Fruit fly (Drosophila melanogaster) whole organism, embryonic: ENCODE results near the gene DCTN6-p27.

Experiments
- Awh ChIP-seq: fragments of 200-800 bp; sonication (Bioruptor generic); IDR thresholded peaks from 2 replicates; pipeline ENCODE4, ENCODE4 v1.3.6; 2022; ENCODE audit warnings: missing biosample characterization, missing genetic modification characterization
- B-H2 ChIP-seq: fragments of 200-800 bp; sonication (Bioruptor generic); optimal IDR thresholded peaks from 2 replicates; lab custom pipeline; 2018; ENCODE audit warnings: missing biosample characterization, mild to moderate bottlenecking, missing genetic modification characterization
- BEAF-32 ChIP-seq: fragments of 200-800 bp; sonication (Bioruptor generic); optimal IDR thresholded peaks from 3 replicates; lab custom pipeline; 2017; ENCODE audit warnings: missing biosample characterization, missing genetic modification characterization, mild to moderate bottlenecking, moderate library complexity, missing genetic modification reagents
- CG10209 ChIP-seq: fragments of 200-800 bp; sonication (Bioruptor generic); optimal IDR thresholded peaks from 3 replicates; lab custom pipeline; 2017; ENCODE audit warnings: missing biosample characterization, mild to moderate bottlenecking, missing genetic modification characterization, missing genetic modification reagents
- CG10321 ChIP-seq: fragments of 200-800 bp; sonication (Bioruptor generic); IDR thresholded peaks from 2 replicates; pipeline ENCODE4 v1.3.6; 2022; ENCODE audit warnings: missing biosample characterization, missing genetic modification characterization
- CG10543 ChIP-seq: fragments of 200-800 bp; sonication (Bioruptor generic); optimal IDR thresholded peaks from 3 replicates; lab custom pipeline; 2017; ENCODE audit warnings: missing biosample characterization, mild to moderate bottlenecking, missing genetic modification characterization, moderate library complexity
- CG11247 ChIP-seq: fragments of 200-800 bp; sonication (Bioruptor generic); IDR thresholded peaks from 2 replicates; pipeline ENCODE4 v1.3.6; 2022; ENCODE audit warnings: missing biosample characterization, missing genetic modification characterization
- CG12236 ChIP-seq: fragments of 200-800 bp; sonication (Bioruptor generic); optimal IDR thresholded peaks from 2 replicates; lab custom pipeline; 2016; ENCODE audit warnings: missing biosample characterization, missing genetic modification characterization
- CG16779 ChIP-seq: fragments of 200-800 bp; sonication (Bioruptor generic); IDR thresholded peaks from 2 replicates; pipeline ENCODE4 v1.3.6; 2022; ENCODE audit warnings: missing biosample characterization, missing genetic modification characterization
- CG1792 ChIP-seq: fragments of 200-800 bp; sonication (Bioruptor generic); optimal IDR thresholded peaks from 2 replicates; lab custom pipeline; 2016; ENCODE audit warnings: missing biosample characterization, missing genetic modification characterization
- CG18011 ChIP-seq: fragments of 200-800 bp; sonication (Bioruptor generic); optimal IDR thresholded peaks from 2 replicates; lab custom pipeline; 2017; ENCODE audit warnings: missing biosample characterization, missing genetic modification characterization, mild to moderate bottlenecking, moderate library complexity, missing genotype
- CG18476 ChIP-seq: fragments of 200-800 bp; sonication (Bioruptor generic); optimal IDR thresholded peaks from 2 replicates; lab custom pipeline; 2016; ENCODE audit warnings: missing biosample characterization, mild to moderate bottlenecking, missing genetic modification characterization
- CG2199 ChIP-seq: fragments of 200-800 bp; sonication (Bioruptor generic); IDR thresholded peaks from 3 replicates; pipeline ENCODE4 v1.3.6; 2022; ENCODE audit warnings: missing biosample characterization, missing genetic modification characterization
- CG30431 ChIP-seq: fragments of 200-800 bp; sonication (Bioruptor generic); optimal IDR thresholded peaks from 2 replicates; lab custom pipeline; 2017; ENCODE audit warnings: missing biosample characterization, missing genetic modification characterization
- CG3065 ChIP-seq: fragments of 200-800 bp; sonication (Bioruptor generic); optimal IDR thresholded peaks from 2 replicates; lab custom pipeline; 2016; ENCODE audit warnings: missing biosample characterization, missing genetic modification characterization
- CG31365 ChIP-seq: fragments of 200-800 bp; sonication (Bioruptor generic); optimal IDR thresholded peaks from 2 replicates; lab custom pipeline; 2018; ENCODE audit warnings: missing biosample characterization, mild to moderate bottlenecking, missing genetic modification characterization
- CG32772 ChIP-seq: fragments of 200-800 bp; sonication (Bioruptor generic); IDR thresholded peaks from 2 replicates; pipeline ENCODE4 v1.3.6; 2022; ENCODE audit warnings: missing biosample characterization, missing genetic modification characterization
- CG42726 ChIP-seq: fragments of 200-800 bp; sonication (Bioruptor generic); IDR thresholded peaks from 2 replicates; pipeline ENCODE4 v1.3.6; 2022; ENCODE audit warnings: missing biosample characterization, missing genetic modification characterization; ENCODE audit not compliant: partially characterized antibody
- CG7357 ChIP-seq: fragments of 200-800 bp; sonication (Bioruptor generic); IDR thresholded peaks from 3 replicates; pipeline ENCODE4 v1.3.6; 2022; ENCODE audit warnings: missing biosample characterization, missing genetic modification characterization
- Dad ChIP-seq: fragments of 200-800 bp; sonication (Bioruptor generic); optimal IDR thresholded peaks from 3 replicates; lab custom pipeline; 2016; ENCODE audit warnings: missing biosample characterization, missing genetic modification characterization
- Dip3 ChIP-seq: fragments of 200-800 bp; sonication (Bioruptor generic); optimal IDR thresholded peaks from 3 replicates; lab custom pipeline; 2016; ENCODE audit warnings: missing biosample characterization, missing genetic modification characterization
- E2f1 ChIP-seq: fragments of 200-800 bp; sonication (Bioruptor generic); IDR thresholded peaks from 2 replicates; pipeline ENCODE4 v1.3.6; 2022; ENCODE audit warnings: missing biosample characterization, missing genetic modification characterization
- E2f2 ChIP-seq: fragments of 200-800 bp; sonication (Bioruptor generic); IDR thresholded peaks from 2 replicates; pipeline ENCODE4 v1.3.6; 2022; ENCODE audit warnings: missing biosample characterization, missing genetic modification characterization
- Fer1 ChIP-seq: fragments of 200-800 bp; sonication (Bioruptor generic); optimal IDR thresholded peaks from 2 replicates; lab custom pipeline; 2017; ENCODE audit warnings: missing biosample characterization, mild to moderate bottlenecking, missing genetic modification characterization
- Fer3 ChIP-seq: fragments of 200-800 bp; sonication (Bioruptor generic); optimal IDR thresholded peaks from 2 replicates; lab custom pipeline; 2018; ENCODE audit warnings: missing biosample characterization, mild to moderate bottlenecking, missing genetic modification characterization, moderate library complexity
- HHEX ChIP-seq: fragments of 200-800 bp; sonication (Bioruptor generic); optimal IDR thresholded peaks from 3 replicates; lab custom pipeline; 2017; ENCODE audit warnings: missing biosample characterization, mild to moderate bottlenecking, missing genetic modification characterization, missing genetic modification reagents
- Hr51 ChIP-seq, 2 experiments: fragments of 200-800 bp; sonication (Bioruptor generic); optimal IDR thresholded peaks; 2 replicates in 1 of 2; 3 replicates in 1 of 2; lab custom pipeline; 2016 to 2018; ENCODE audit warnings: missing biosample characterization in 2 of 2, missing genetic modification characterization in 2 of 2, mild to moderate bottlenecking in 1 of 2, moderate library complexity in 1 of 2
- Mes4 ChIP-seq: fragments of 200-800 bp; sonication (Bioruptor generic); optimal IDR thresholded peaks from 2 replicates; lab custom pipeline; 2016; ENCODE audit warnings: missing biosample characterization, missing genetic modification characterization
- NFAT ChIP-seq: fragments of 200-800 bp; sonication (Bioruptor generic); IDR thresholded peaks from 2 replicates; pipeline ENCODE4 v1.3.6; 2022; ENCODE audit warnings: missing biosample characterization, missing genetic modification characterization
- Sox102F ChIP-seq: fragments of 200-800 bp; sonication (Bioruptor generic); optimal IDR thresholded peaks from 2 replicates; lab custom pipeline; 2018; ENCODE audit warnings: missing biosample characterization, mild to moderate bottlenecking, missing genetic modification characterization, moderate library complexity
- Trl ChIP-seq, 3 experiments: fragments of >200 bp in 2 of 3; fragments of 200-800 bp in 1 of 3; sonication (Bioruptor generic) in 1 of 3; optimal IDR thresholded peaks; 2 replicates in 1 of 3; 3 replicates in 2 of 3; lab custom pipeline; 2016 to 2017; ENCODE audit warnings: missing biosample characterization in 1 of 3, missing genetic modification characterization in 1 of 3
- Usf ChIP-seq: fragments of 200-800 bp; sonication (Bioruptor generic); optimal IDR thresholded peaks from 2 replicates; lab custom pipeline; 2017; ENCODE audit warnings: missing genotype, missing biosample characterization, missing genetic modification characterization
- Vsx1 ChIP-seq: fragments of 200-800 bp; sonication (Bioruptor generic); optimal IDR thresholded peaks from 2 replicates; lab custom pipeline; 2017; ENCODE audit warnings: missing biosample characterization, mild to moderate bottlenecking, missing genetic modification characterization, missing genetic modification reagents
- Xbp1 ChIP-seq: fragments of 200-800 bp; sonication (Bioruptor generic); optimal IDR thresholded peaks from 3 replicates; lab custom pipeline; 2016; ENCODE audit warnings: missing biosample characterization, mild to moderate bottlenecking, missing genetic modification characterization
- al ChIP-seq: fragments of 200-800 bp; sonication (Bioruptor generic); IDR thresholded peaks from 2 replicates; pipeline ENCODE4 v1.3.6; 2022; ENCODE audit warnings: missing biosample characterization, missing genetic modification characterization
- aop ChIP-seq: fragments of 200-800 bp; sonication (Bioruptor generic); IDR thresholded peaks from 2 replicates; pipeline ENCODE4 v1.3.6; 2022; ENCODE audit warnings: missing biosample characterization, missing genetic modification characterization
- ap ChIP-seq: fragments of 200-800 bp; sonication (Bioruptor generic); IDR thresholded peaks from 2 replicates; pipeline ENCODE4 v1.3.6; 2022; ENCODE audit warnings: missing biosample characterization, missing genetic modification characterization
- br ChIP-seq: fragments of >200 bp; optimal IDR thresholded peaks from 2 replicates; lab custom pipeline; 2017
- cwo ChIP-seq: fragments of 200-800 bp; sonication (Bioruptor generic); optimal IDR thresholded peaks from 3 replicates; lab custom pipeline; 2017; ENCODE audit warnings: missing biosample characterization, missing genetic modification characterization, mild to moderate bottlenecking, moderate library complexity, missing genetic modification reagents
- exex ChIP-seq: fragments of 200-800 bp; sonication (Bioruptor generic); optimal IDR thresholded peaks from 4 replicates; lab custom pipeline; 2018; ENCODE audit warnings: missing biosample characterization, mild to moderate bottlenecking, missing genetic modification characterization, moderate library complexity
- gcm2 ChIP-seq: fragments of 200-800 bp; sonication (Bioruptor generic); optimal IDR thresholded peaks from 2 replicates; lab custom pipeline; 2016; ENCODE audit warnings: missing biosample characterization, missing genetic modification characterization
- ind ChIP-seq: fragments of 200-800 bp; sonication (Bioruptor generic); optimal IDR thresholded peaks from 3 replicates; lab custom pipeline; 2016; ENCODE audit warnings: missing biosample characterization, missing genetic modification characterization
- pho ChIP-seq: fragments of 200-800 bp; sonication (Bioruptor generic); optimal IDR thresholded peaks from 2 replicates; lab custom pipeline; 2016; ENCODE audit warnings: missing biosample characterization, missing genetic modification characterization
- scrt ChIP-seq: fragments of 200-800 bp; sonication (Bioruptor generic); optimal IDR thresholded peaks from 2 replicates; lab custom pipeline; 2018; ENCODE audit warnings: missing biosample characterization, mild to moderate bottlenecking, missing genetic modification characterization, moderate library complexity
- sima ChIP-seq: fragments of 200-800 bp; sonication (Bioruptor generic); optimal IDR thresholded peaks from 2 replicates; lab custom pipeline; 2016; ENCODE audit warnings: missing biosample characterization, missing genetic modification characterization
- sisA ChIP-seq: fragments of 200-800 bp; sonication (Bioruptor generic); IDR thresholded peaks from 2 replicates; pipeline ENCODE4 v1.3.6; 2022; ENCODE audit warnings: missing biosample characterization, missing genetic modification characterization
- so ChIP-seq: fragments of 200-800 bp; sonication (Bioruptor generic); IDR thresholded peaks from 3 replicates; pipeline ENCODE4 v1.3.6; 2022; ENCODE audit warnings: missing biosample characterization, missing genetic modification characterization
- toy ChIP-seq: fragments of 200-800 bp; sonication (Bioruptor generic); IDR thresholded peaks from 2 replicates; pipeline ENCODE4 v1.3.6; 2022; ENCODE audit warnings: missing biosample characterization, missing genetic modification characterization
- twi ChIP-seq: fragments of 200-800 bp; optimal IDR thresholded peaks from 2 replicates; lab custom pipeline; 2019; ENCODE audit warnings: missing biosample characterization, mild to moderate bottlenecking, missing genetic modification characterization, moderate library complexity
- vnd ChIP-seq: fragments of 200-800 bp; sonication (Bioruptor generic); IDR thresholded peaks from 3 replicates; pipeline ENCODE4 v1.3.6; 2022; ENCODE audit warnings: missing biosample characterization, missing genetic modification characterization; ENCODE audit not compliant: partially characterized antibody

Gene DCTN6-p27

DNA sequence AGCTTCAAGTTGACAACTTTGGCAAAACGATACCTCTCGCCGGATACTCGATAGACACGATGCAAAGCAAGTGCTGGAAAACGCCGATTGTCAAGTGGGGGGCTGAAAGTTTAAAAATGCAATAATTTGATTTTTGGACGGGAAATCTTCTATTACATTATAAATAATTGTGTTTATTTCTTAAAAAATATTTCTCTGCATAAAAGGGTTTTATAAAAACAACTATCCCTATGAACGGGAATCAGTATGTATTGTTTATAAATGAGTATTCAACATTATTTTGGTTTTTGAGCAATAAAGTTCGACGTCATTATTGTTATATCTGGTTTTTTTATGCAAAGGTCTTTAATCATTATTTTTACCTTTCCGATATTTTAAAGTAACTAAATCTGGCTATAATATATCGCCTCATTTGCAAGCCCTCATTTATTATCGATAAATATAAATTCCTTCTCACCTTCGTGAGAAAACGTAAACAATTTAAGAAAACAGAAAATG, at the start of gene DCTN6-p27, which contains the start of gene AsnRS (continued):
- TF ChIP-seq sima (no peak), aop (no peak), so (no peak), Usf (GFP tag; lab: Kevin White, UChicago) (peak; percentile 3), B-H2 (peak; percentile 85), Mes4 (GFP tag; lab: Kevin White, UChicago) (peak; percentile 8), CG18476 (GFP tag; lab: Kevin White, UChicago) (peak; percentile 58), ind (GFP tag; lab: Kevin White, UChicago) (peak; percentile 79), HHEX (GFP tag; lab: Kevin White, UChicago) (peak; percentile 65), sisA (peak; percentile 50), E2f1 (peak; percentile 49; the same call in 1 of the 2 replicates), pho (peak; percentile 55), Dip3 (GFP tag; lab: Kevin White, UChicago) (peak; percentile 71), CG7357 (GFP tag; lab: Robert Waterston, UW) (0 out of 3 replicates have a peak, but pooled peaks have one; percentile 15), CG16779 (GFP tag; lab: Robert Waterston, UW) (peak; percentile 40; the same call in 1 of the 2 replicates), vnd (GFP tag; lab: Robert Waterston, UW) (peak; percentile 70), CG30431 (GFP tag; lab: Kevin White, UChicago) (peak; percentile 14), toy (GFP tag; lab: Robert Waterston, UW) (no peak), br (lab: Kevin White, UChicago) (no peak), CG42726 (peak; percentile 49; the same call in 1 of the 2 replicates), CG3065 (GFP tag; lab: Kevin White, UChicago) (no peak), CG10209 (peak; percentile 58), Awh (GFP tag; lab: Robert Waterston, UW) (no peak; the same call in 1 of the 2 replicates), Fer1 (GFP tag; lab: Kevin White, UChicago) (peak; percentile 60), exex (tag; lab: Kevin White, UChicago) (peak; percentile 46), twi (tag; lab: Kevin White, UChicago) (peak; percentile 40), al (GFP tag; lab: Robert Waterston, UW) (peak; percentile 33; the same call in 1 of the 2 replicates), Trl (optimal IDR thresholded peaks at IDR 0.05; lab: Kevin White, UChicago) (no peak), Trl (GFP tag; optimal IDR thresholded peaks at IDR 0.05; lab: Kevin White, UChicago) (peak; percentile 57), BEAF-32 (GFP tag; lab: Kevin White, UChicago) (peak; percentile 87), Hr51 (GFP tag; optimal IDR thresholded peaks at IDR 0.05; lab: Kevin White, UChicago) (peak; percentile 46 to 65), gcm2 (GFP tag; lab: Kevin White, UChicago) (peak; percentile 54), CG11247 (GFP tag; lab: Robert Waterston, UW) (peak; percentile 69), Vsx1 (GFP tag; lab: Kevin White, UChicago) (no peak), CG12236 (GFP tag; lab: Kevin White, UChicago) (no peak), ap (no peak; the same call in 1 of the 2 replicates), Xbp1 (GFP tag; lab: Kevin White, UChicago) (peak; percentile 80), NFAT (GFP tag; lab: Robert Waterston, UW) (peak; percentile 77), Sox102F (GFP tag; lab: Kevin White, UChicago) (peak; percentile 64), scrt (GFP tag; lab: Kevin White, UChicago) (no peak), E2f2 (GFP tag; lab: Robert Waterston, UW) (peak; percentile 66), Dad (GFP tag; lab: Kevin White, UChicago) (peak; percentile 21), CG31365 (tag; lab: Kevin White, UChicago) (peak; percentile 14), CG10321 (GFP tag; lab: Robert Waterston, UW) (no peak), Fer3 (tag; lab: Kevin White, UChicago) (peak; percentile 73), CG2199 (peak; percentile 60; the same call in 1 of the 3 replicates), CG1792 (GFP tag; lab: Kevin White, UChicago) (no peak), CG10543 (GFP tag; lab: Kevin White, UChicago) (peak; percentile 82), CG32772 (GFP tag; lab: Robert Waterston, UW) (0 out of 2 replicates have a peak, but pooled peaks have one; percentile 19), cwo (GFP tag; lab: Kevin White, UChicago) (peak; percentile 53), CG18011 (GFP tag; lab: Kevin White, UChicago) (peak; percentile 57)
